Worm (Caenorhabditis elegans) whole organism, young adult: ENCODE data around the gene srt-8.

Experiments
- B0035.1 ChIP-seq: sonication (generic microtip); optimal IDR thresholded peaks from 2 replicates; lab custom pipeline; 2016; ENCODE audit warnings: missing genetic modification characterization, mild to moderate bottlenecking, missing compliant biosample characterization, missing genotype, missing genetic modification reagents
- Y53F4B.3 ChIP-seq: fragments of 200-800 bp; sonication (Bioruptor generic); IDR thresholded peaks from 2 replicates; pipeline ENCODE4 v1.3.6; 2022; ENCODE audit warnings: missing genetic modification reagents, missing genetic modification characterization, missing compliant biosample characterization
- Y95B8A.8 ChIP-seq: fragments of 200-800 bp; sonication (Bioruptor generic); IDR thresholded peaks from 2 replicates; pipeline ENCODE4 v1.3.6; 2022; ENCODE audit warnings: missing genetic modification reagents, missing genetic modification characterization, missing compliant biosample characterization
- attf-3 ChIP-seq: fragments of 200-800 bp; sonication (Bioruptor generic); conservative IDR thresholded peaks from 2 replicates; pipeline ENCODE4 v1.3.6; 2022; ENCODE audit warnings: missing genetic modification reagents, missing genetic modification characterization, missing compliant biosample characterization
- hsf-1 ChIP-seq: fragments of 200-800 bp; sonication (Bioruptor generic); IDR thresholded peaks from 2 replicates; pipeline ENCODE4 v1.3.6; 2022; ENCODE audit warnings: missing genetic modification reagents, missing genetic modification characterization, missing compliant biosample characterization
- pha-4 ChIP-seq: fragments of 150-350 bp; sonication (generic microtip); optimal IDR thresholded peaks from 2 replicates; lab custom pipeline; 2014; ENCODE audit warnings: missing biosample characterization, missing genetic modification reagents, missing genetic modification characterization
- snpc-4 ChIP-seq, 5 experiments: fragments of 150-350 bp in 1 of 5; sonication (generic microtip) in 4 of 5; optimal IDR thresholded peaks; 2 replicates each; lab custom pipeline; 2014 to 2018; ENCODE audit warnings: missing genetic modification characterization in 5 of 5, missing biosample characterization in 3 of 5, antibody characterized with exemption in 2 of 5, mild to moderate bottlenecking in 2 of 5, missing compliant biosample characterization in 2 of 5, missing genotype in 2 of 5, moderate library complexity in 2 of 5, missing genetic modification reagents in 1 of 5
- zim-3 ChIP-seq: sonication (generic microtip); optimal IDR thresholded peaks from 2 replicates; lab custom pipeline; 2017; ENCODE audit warnings: mild to moderate bottlenecking, missing genetic modification characterization, moderate library complexity, missing compliant biosample characterization
- ztf-22 ChIP-seq: fragments of 200-800 bp; sonication (Bioruptor generic); optimal IDR thresholded peaks from 2 replicates; lab custom pipeline; 2018; ENCODE audit warnings: mild to moderate bottlenecking, missing genetic modification characterization, moderate library complexity, missing compliant biosample characterization

DNA sequence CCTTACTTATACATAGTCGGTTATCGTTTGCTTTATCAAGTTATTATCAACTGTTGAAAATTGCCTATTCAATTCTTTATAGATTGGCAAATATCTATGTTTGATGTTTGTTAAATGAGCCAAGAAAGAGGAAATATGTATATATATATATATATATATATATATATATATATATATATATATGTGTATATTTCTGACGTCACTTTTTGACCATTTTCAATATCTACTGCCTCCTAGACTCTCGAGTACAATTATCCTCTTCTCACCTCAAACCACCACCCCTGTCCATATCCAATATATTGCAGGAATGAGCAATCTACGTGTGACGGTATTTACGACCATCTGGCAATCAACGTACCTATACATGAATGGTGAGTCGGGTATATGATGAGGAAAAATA, 41.5 kb upstream of the srt-8 start, which contains the start of gene F59D6.1:
- TF ChIP-seq Y95B8A.8 (GFP tag; lab: Robert Waterston, UW), result no peak
- TF ChIP-seq Y53F4B.3 (GFP tag; lab: Robert Waterston, UW), result no peak
- TF ChIP-seq snpc-4 (GFP tag; optimal IDR thresholded peaks at IDR 0.05; lab: Kevin White, UChicago), result no peak
- no peak for TF ChIP-seq snpc-4 (tag; optimal IDR thresholded peaks at IDR 0.05; lab: Kevin White, UChicago)
- TF ChIP-seq B0035.1 (tag; lab: Kevin White, UChicago), result no peak
- no peak for TF ChIP-seq zim-3 (tag; lab: Kevin White, UChicago)
- no peak for TF ChIP-seq ztf-22 (GFP tag; lab: Kevin White, UChicago)
- TF ChIP-seq pha-4 (tag; lab: Kevin White, UChicago), result no peak
- TF ChIP-seq attf-3 (GFP tag; lab: Robert Waterston, UW), result no peak
- TF ChIP-seq hsf-1 (GFP tag; lab: Robert Waterston, UW), result no peak
